Worm (Caenorhabditis elegans) whole organism, late embryonic: Measurements from ENCODE around the gene unc-44.
"Not testable (repeated sequence)": the region's sequence is repeated elsewhere in the genome, so short reads cannot be mapped to it uniquely, and the experiment has no call there.

ENCODE experiments used
- K09A11.1 ChIP-seq: sonication (generic microtip); optimal IDR thresholded peaks from 2 replicates; lab custom pipeline; 2017; ENCODE audit warnings: antibody characterized with exemption, mild to moderate bottlenecking, missing genetic modification characterization, missing compliant biosample characterization; ENCODE audit not compliant: insufficient read depth
- T23F11.4 ChIP-seq: fragments of 200-800 bp; sonication (Bioruptor generic); optimal IDR thresholded peaks from 2 replicates; lab custom pipeline; 2018; ENCODE audit warnings: mild to moderate bottlenecking, missing genetic modification characterization, missing compliant biosample characterization
- Y22D7AL.16 ChIP-seq: sonication (generic microtip); optimal IDR thresholded peaks from 2 replicates; lab custom pipeline; 2016; ENCODE audit warnings: missing genetic modification characterization, missing compliant biosample characterization
- ceh-30 ChIP-seq: fragments of 150-350 bp; optimal IDR thresholded peaks from 2 replicates; lab custom pipeline; 2014; ENCODE audit warnings: missing biosample characterization, missing genetic modification characterization
- ceh-34 ChIP-seq: sonication (generic microtip); optimal IDR thresholded peaks from 2 replicates; lab custom pipeline; 2016; ENCODE audit warnings: mild to moderate bottlenecking, missing genetic modification characterization, missing compliant biosample characterization
- ceh-48 ChIP-seq: sonication (generic microtip); optimal IDR thresholded peaks from 2 replicates; lab custom pipeline; 2016; ENCODE audit warnings: missing genetic modification characterization, inconsistent platforms, missing compliant biosample characterization
- ceh-6 ChIP-seq: fragments of 200-800 bp; sonication (Bioruptor generic); optimal IDR thresholded peaks from 2 replicates; lab custom pipeline; 2018; ENCODE audit warnings: mild to moderate bottlenecking, missing genetic modification characterization, missing compliant biosample characterization
- ceh-9 ChIP-seq: sonication (generic microtip); optimal IDR thresholded peaks from 2 replicates; lab custom pipeline; 2016; ENCODE audit warnings: mild to moderate bottlenecking, missing genetic modification characterization, inconsistent platforms, missing compliant biosample characterization
- che-1 ChIP-seq: sonication (generic microtip); optimal IDR thresholded peaks from 2 replicates; lab custom pipeline; 2016; ENCODE audit warnings: mild to moderate bottlenecking, missing genetic modification characterization, missing compliant biosample characterization
- elt-2 ChIP-seq: sonication (generic microtip); optimal IDR thresholded peaks from 2 replicates; lab custom pipeline; 2016; ENCODE audit warnings: missing genetic modification reagents, missing genetic modification characterization, missing compliant biosample characterization
- fkh-6 ChIP-seq: sonication (generic microtip); optimal IDR thresholded peaks from 2 replicates; lab custom pipeline; 2016; ENCODE audit warnings: missing genetic modification characterization, missing compliant biosample characterization
- gmeb-2 ChIP-seq: sonication (generic microtip); optimal IDR thresholded peaks from 2 replicates; lab custom pipeline; 2016; ENCODE audit warnings: missing genetic modification characterization, inconsistent platforms, missing compliant biosample characterization
- hlh-13 ChIP-seq: fragments of 200-800 bp; sonication (Bioruptor generic); optimal IDR thresholded peaks from 2 replicates; lab custom pipeline; 2018; ENCODE audit warnings: mild to moderate bottlenecking, missing genetic modification characterization, missing compliant biosample characterization
- hlh-15 ChIP-seq: sonication (generic microtip); optimal IDR thresholded peaks from 2 replicates; lab custom pipeline; 2016; ENCODE audit warnings: missing genetic modification characterization, missing compliant biosample characterization
- lim-6 ChIP-seq: sonication (generic microtip); optimal IDR thresholded peaks from 2 replicates; lab custom pipeline; 2016; ENCODE audit warnings: missing genetic modification characterization, missing compliant biosample characterization
- lin-11 ChIP-seq: fragments of 200-800 bp; sonication (Bioruptor generic); optimal IDR thresholded peaks from 2 replicates; lab custom pipeline; 2018; ENCODE audit warnings: mild to moderate bottlenecking, missing genetic modification characterization, missing compliant biosample characterization
- madf-2 ChIP-seq: sonication (generic microtip); optimal IDR thresholded peaks from 2 replicates; lab custom pipeline; 2017; ENCODE audit warnings: missing genetic modification characterization, missing compliant biosample characterization
- mec-3 ChIP-seq: sonication (generic microtip); optimal IDR thresholded peaks from 2 replicates; lab custom pipeline; 2016; ENCODE audit warnings: borderline replicate concordance, missing genetic modification characterization, missing compliant biosample characterization
- nfya-1 ChIP-seq: sonication (generic microtip); optimal IDR thresholded peaks from 2 replicates; lab custom pipeline; 2017; ENCODE audit warnings: missing genetic modification characterization, mild to moderate bottlenecking, missing compliant biosample characterization, antibody characterized with exemption, moderate library complexity
- pag-3 ChIP-seq: sonication (generic microtip); optimal IDR thresholded peaks from 2 replicates; lab custom pipeline; 2016; ENCODE audit warnings: missing compliant biosample characterization, missing genetic modification characterization, borderline replicate concordance
- pha-4 ChIP-seq: fragments of 150-350 bp; optimal IDR thresholded peaks from 2 replicates; lab custom pipeline; 2018; ENCODE audit warnings: missing biosample characterization, missing genetic modification reagents, missing genetic modification characterization
- pqm-1 ChIP-seq: sonication (generic microtip); optimal IDR thresholded peaks from 2 replicates; lab custom pipeline; 2016; ENCODE audit warnings: missing genetic modification characterization, missing compliant biosample characterization
- ref-2 ChIP-seq: sonication (generic microtip); optimal IDR thresholded peaks from 2 replicates; lab custom pipeline; 2016; ENCODE audit warnings: missing genetic modification characterization, missing compliant biosample characterization
- sox-2 ChIP-seq: fragments of 200-800 bp; sonication (Bioruptor generic); IDR thresholded peaks from 2 replicates; pipeline ENCODE4 v1.3.6; 2022; ENCODE audit warnings: missing genetic modification reagents, missing genetic modification characterization, missing compliant biosample characterization
- tbx-7 ChIP-seq: sonication (generic microtip); optimal IDR thresholded peaks from 2 replicates; lab custom pipeline; 2016; ENCODE audit warnings: missing genotype, missing genetic modification characterization, missing compliant biosample characterization
- ttx-3 ChIP-seq: sonication (generic microtip); optimal IDR thresholded peaks from 2 replicates; lab custom pipeline; 2016; ENCODE audit warnings: missing genetic modification reagents, missing genetic modification characterization, missing compliant biosample characterization
- unc-3 ChIP-seq, 2 experiments: fragments of 200-800 bp in 1 of 2; sonication (Bioruptor generic) in 1 of 2; sonication (generic microtip) in 1 of 2; conservative IDR thresholded peaks in 1 of 2; optimal IDR thresholded peaks in 1 of 2; 2 replicates each; pipeline versions ENCODE4 v1.3.6 to Lab custom; 2016 to 2022; ENCODE audit warnings: missing compliant biosample characterization in 2 of 2, missing genetic modification characterization in 2 of 2, missing genetic modification reagents in 1 of 2
- unc-42 ChIP-seq: sonication (generic microtip); optimal IDR thresholded peaks from 2 replicates; lab custom pipeline; 2016; ENCODE audit warnings: missing genotype, missing genetic modification characterization, missing compliant biosample characterization
- zip-5 ChIP-seq: sonication (generic microtip); optimal IDR thresholded peaks from 2 replicates; lab custom pipeline; 2016; ENCODE audit warnings: missing genetic modification characterization, missing compliant biosample characterization

The unc-44 gene

ce11 chrIV:6017664-6018063 lies 42.3 kb downstream of the unc-44 start, which contains the start of gene C46G7.1:
Gene C46G7.1 (plus strand): TSS chrIV:6018003.
- TF ChIP-seq ceh-34 (tag; lab: Kevin White, UChicago) (no peak), elt-2 (peak; percentile 79)

- TF ChIP-seq ceh-9 (tag; lab: Kevin White, UChicago), result no peak
- no peak for TF ChIP-seq ceh-30 (tag; lab: Kevin White, UChicago)
- no peak for TF ChIP-seq pha-4 (tag; lab: Kevin White, UChicago)
- no peak for TF ChIP-seq che-1 (tag; lab: Kevin White, UChicago)
- TF ChIP-seq pqm-1 (tag; lab: Kevin White, UChicago), result no peak
- no peak for TF ChIP-seq nfya-1 (tag; lab: Kevin White, UChicago)
- TF ChIP-seq ceh-48 (tag; lab: Kevin White, UChicago), result no peak
- no peak for TF ChIP-seq fkh-6 (tag; lab: Kevin White, UChicago)
- no peak for TF ChIP-seq madf-2 (tag; lab: Kevin White, UChicago)
- no peak for TF ChIP-seq Y22D7AL.16 (tag; lab: Kevin White, UChicago)
These were observed 57.1 kb downstream of the unc-44 start for ce11 chrIV:6032413-6032812.

- not testable (repeated sequence) for TF ChIP-seq tbx-7 (tag; lab: Kevin White, UChicago); unc-3 (GFP tag; conservative IDR thresholded peaks at IDR 0.05; lab: Robert Waterston, UW); unc-3 (tag; optimal IDR thresholded peaks at IDR 0.05; lab: Kevin White, UChicago); hlh-15 (tag; lab: Kevin White, UChicago)
These were observed 58.2 kb downstream of the unc-44 start, which contains the start of gene pqn-22 for ce11 chrIV:6033539-6033938. Gene pqn-22 (minus strand): TSS chrIV:6033639.

ce11 chrIV:6035113-6035512 lies 59.8 kb downstream of the unc-44 start:
- TF ChIP-seq T23F11.4 (GFP tag; lab: Kevin White, UChicago) (no peak), gmeb-2 (tag; lab: Kevin White, UChicago) (no peak), zip-5 (tag; lab: Kevin White, UChicago) (no peak), ceh-34 (tag; lab: Kevin White, UChicago) (no peak), hlh-13 (GFP tag; lab: Kevin White, UChicago) (no peak), mec-3 (tag; lab: Kevin White, UChicago) (no peak), sox-2 (GFP tag; lab: Robert Waterston, UW) (no peak), ceh-6 (no peak), ref-2 (tag; lab: Kevin White, UChicago) (no peak)

- TF ChIP-seq lim-6 (tag; lab: Kevin White, UChicago), result no peak
- no peak for TF ChIP-seq lin-11 (tag; lab: Kevin White, UChicago)
- no peak for TF ChIP-seq zip-5 (tag; lab: Kevin White, UChicago)
- no peak for TF ChIP-seq pha-4 (tag; lab: Kevin White, UChicago)
- no peak for TF ChIP-seq pag-3 (tag; lab: Kevin White, UChicago)
- no peak for TF ChIP-seq ttx-3 (tag; lab: Kevin White, UChicago)
- TF ChIP-seq K09A11.1 (tag; lab: Kevin White, UChicago), result no peak
These were observed 65.3 kb downstream of the unc-44 start, which contains the start of gene kcc-2 for ce11 chrIV:6040676-6041075. Gene kcc-2 (plus strand): TSS chrIV:6040976.

ce11 chrIV:6047164-6047727 lies 71.9 kb downstream of the unc-44 start:
- TF ChIP-seq ceh-30 (tag; lab: Kevin White, UChicago), result no peak
- TF ChIP-seq unc-42 (tag; lab: Kevin White, UChicago), result peak; percentile 57
